Fruit fly (Drosophila melanogaster): ENCODE results near the gene CG34253.

The CG34253 gene

dm6 chr3L:18086754-18087685 is at the start of gene CG34253:
Gene CG34253, minus strand, starts transcription at chr3L:18087320.
- TF ChIP-seq Mnt (GFP tag; optimal IDR thresholded peaks at IDR 0.05): peak; percentile 2
- no peak for TF ChIP-seq ovo (GFP tag; optimal IDR thresholded peaks at IDR 0.05)
- TF ChIP-seq tj (GFP tag; optimal IDR thresholded peaks at IDR 0.05): no peak
- peak; percentile 19 for TF ChIP-seq CG14711 (tag; optimal IDR thresholded peaks at IDR 0.05)
- peak; percentile 95 for TF ChIP-seq cic (GFP tag; optimal IDR thresholded peaks at IDR 0.05)
- no peak for TF ChIP-seq CG7101 (tag; optimal IDR thresholded peaks at IDR 0.05)

- peak; percentile 16 for TF ChIP-seq kay (GFP tag; ENCODE audit: borderline replicate concordance)
- TF ChIP-seq CG1620 (GFP tag; optimal IDR thresholded peaks at IDR 0.05): no peak
- no peak for TF ChIP-seq Hr96 (GFP tag; optimal IDR thresholded peaks at IDR 0.05)
- no peak for TF ChIP-seq tj (GFP tag; optimal IDR thresholded peaks at IDR 0.05)
- no peak for TF ChIP-seq CG5204 (GFP tag; optimal IDR thresholded peaks at IDR 0.05)
- TF ChIP-seq CG12768 (GFP tag; optimal IDR thresholded peaks at IDR 0.05): no peak
- TF ChIP-seq pad (GFP tag; optimal IDR thresholded peaks at IDR 0.05): no peak
Measured at dm6 chr3L:18132589-18132988, 45.5 kb upstream of the CG34253 start, which contains the start of gene Cyp312a1. Gene Cyp312a1, minus strand, starts transcription at chr3L:18132689.

- TF ChIP-seq Hr96 (GFP tag; optimal IDR thresholded peaks at IDR 0.05) (no peak), pad (GFP tag; optimal IDR thresholded peaks at IDR 0.05) (no peak), cic (GFP tag; optimal IDR thresholded peaks at IDR 0.05) (no peak), CG11617 (GFP tag; optimal IDR thresholded peaks at IDR 0.05) (no peak), CG5204 (GFP tag; optimal IDR thresholded peaks at IDR 0.05) (no peak), CG12768 (GFP tag; optimal IDR thresholded peaks at IDR 0.05) (no peak), cnc (optimal IDR thresholded peaks at IDR 0.05) (no peak), CG33017 (tag; optimal IDR thresholded peaks at IDR 0.05) (no peak), Mnt (GFP tag; optimal IDR thresholded peaks at IDR 0.05) (no peak), Crg-1 (GFP tag; optimal IDR thresholded peaks at IDR 0.05) (no peak), CG7045 (GFP tag; optimal IDR thresholded peaks at IDR 0.05) (no peak), Clk (GFP tag; optimal IDR thresholded peaks at IDR 0.05) (no peak), tj (GFP tag; optimal IDR thresholded peaks at IDR 0.05) (no peak), toe (GFP tag; optimal IDR thresholded peaks at IDR 0.05) (no peak), CG1620 (GFP tag; optimal IDR thresholded peaks at IDR 0.05) (no peak), bab1 (GFP tag; optimal IDR thresholded peaks at IDR 0.05) (no peak), CG14711 (tag; optimal IDR thresholded peaks at IDR 0.05) (no peak), ovo (GFP tag; optimal IDR thresholded peaks at IDR 0.05) (no peak), kay (GFP tag; ENCODE audit: borderline replicate concordance) (no peak), CG7101 (tag; optimal IDR thresholded peaks at IDR 0.05) (no peak)
Measured at dm6 chr3L:18124138-18124537, 37.0 kb upstream of the CG34253 start.

dm6 chr3L:18121889-18122288 is 34.8 kb upstream of the CG34253 start, which contains the start of gene CG42853:
Gene CG42853, minus strand, starts transcription at chr3L:18121989.
- TF ChIP-seq toe (GFP tag; optimal IDR thresholded peaks at IDR 0.05) (no peak), CG7045 (GFP tag; optimal IDR thresholded peaks at IDR 0.05) (no peak), Crg-1 (GFP tag; optimal IDR thresholded peaks at IDR 0.05) (no peak), cnc (optimal IDR thresholded peaks at IDR 0.05) (no peak), CG11617 (GFP tag; optimal IDR thresholded peaks at IDR 0.05) (no peak), CG33017 (tag; optimal IDR thresholded peaks at IDR 0.05) (no peak), ovo (GFP tag; optimal IDR thresholded peaks at IDR 0.05) (no peak), kay (GFP tag; ENCODE audit: borderline replicate concordance) (no peak), tj (GFP tag; optimal IDR thresholded peaks at IDR 0.05) (no peak), CG5204 (GFP tag; optimal IDR thresholded peaks at IDR 0.05) (no peak), Hr96 (GFP tag; optimal IDR thresholded peaks at IDR 0.05) (no peak), pad (GFP tag; optimal IDR thresholded peaks at IDR 0.05) (no peak), cic (GFP tag; optimal IDR thresholded peaks at IDR 0.05) (no peak), CG14711 (tag; optimal IDR thresholded peaks at IDR 0.05) (no peak), bab1 (GFP tag; optimal IDR thresholded peaks at IDR 0.05) (no peak), CG1620 (GFP tag; optimal IDR thresholded peaks at IDR 0.05) (no peak)

- TF ChIP-seq CG12768 (GFP tag; optimal IDR thresholded peaks at IDR 0.05): peak; percentile 64
- peak; percentile 52 for TF ChIP-seq Crg-1 (GFP tag; optimal IDR thresholded peaks at IDR 0.05)
- peak; percentile 45 for TF ChIP-seq CG14711 (tag; optimal IDR thresholded peaks at IDR 0.05)
- no peak for TF ChIP-seq CG1620 (GFP tag; optimal IDR thresholded peaks at IDR 0.05)
- TF ChIP-seq cic (GFP tag; optimal IDR thresholded peaks at IDR 0.05): peak; percentile 60
- TF ChIP-seq CG33017 (tag; optimal IDR thresholded peaks at IDR 0.05): peak; percentile 64
- TF ChIP-seq cnc (optimal IDR thresholded peaks at IDR 0.05): peak; percentile 31 to 85
- TF ChIP-seq CG7045 (GFP tag; optimal IDR thresholded peaks at IDR 0.05): no peak
- peak; percentile 75 for TF ChIP-seq CG11617 (GFP tag; optimal IDR thresholded peaks at IDR 0.05)
- no peak for TF ChIP-seq kay (GFP tag; ENCODE audit: borderline replicate concordance)
- peak; percentile 79 for TF ChIP-seq bab1 (GFP tag; optimal IDR thresholded peaks at IDR 0.05)
- peak; percentile 49 for TF ChIP-seq Mnt (GFP tag; optimal IDR thresholded peaks at IDR 0.05)
- no peak for TF ChIP-seq tj (GFP tag; optimal IDR thresholded peaks at IDR 0.05)
- peak; percentile 37 for TF ChIP-seq pad (GFP tag; optimal IDR thresholded peaks at IDR 0.05)
- no peak for TF ChIP-seq Clk (GFP tag; optimal IDR thresholded peaks at IDR 0.05)
- TF ChIP-seq CG7101 (tag; optimal IDR thresholded peaks at IDR 0.05): peak; percentile 52
- TF ChIP-seq Hr96 (GFP tag; optimal IDR thresholded peaks at IDR 0.05): peak; percentile 13
- TF ChIP-seq CG5204 (GFP tag; optimal IDR thresholded peaks at IDR 0.05): no peak
- TF ChIP-seq toe (GFP tag; optimal IDR thresholded peaks at IDR 0.05): no peak
- no peak for TF ChIP-seq ovo (GFP tag; optimal IDR thresholded peaks at IDR 0.05)
Measured at dm6 chr3L:18114038-18114926, 27.2 kb upstream of the CG34253 start.

All from whole organism, adult.